Worm (Caenorhabditis elegans) whole organism, L4 larva: Measurements from ENCODE around the gene F18G5.1.

Experiments
- ZK337.2 ChIP-seq: fragments of 200-800 bp; sonication (Bioruptor generic); IDR thresholded peaks from 2 replicates; pipeline ENCODE4 v1.3.6; 2022; ENCODE audit warnings: missing genetic modification reagents, missing genetic modification characterization, missing compliant biosample characterization
- aly-2 ChIP-seq: sonication (generic microtip); optimal IDR thresholded peaks from 2 replicates; lab custom pipeline; 2018; ENCODE audit warnings: missing biosample characterization, missing genetic modification characterization
- ama-1 ChIP-seq: fragments of 150-350 bp; optimal IDR thresholded peaks from 2 replicates; lab custom pipeline; 2014; ENCODE audit warnings: inconsistent platforms, mixed read lengths
- ces-1 ChIP-seq: fragments of 150-350 bp; sonication (generic microtip); optimal IDR thresholded peaks from 4 replicates; lab custom pipeline; 2014; ENCODE audit warnings: missing biosample characterization, missing genetic modification reagents, missing genetic modification characterization
- cey-2 ChIP-seq: sonication (generic microtip); optimal IDR thresholded peaks from 3 replicates; lab custom pipeline; 2017; ENCODE audit warnings: missing genetic modification characterization, mild to moderate bottlenecking, missing compliant biosample characterization, antibody characterized with exemption, borderline replicate concordance; ENCODE audit not compliant: insufficient read depth
- dmd-6 ChIP-seq: fragments of 200-800 bp; sonication (Bioruptor generic); IDR thresholded peaks from 2 replicates; pipeline ENCODE4 v1.3.6; 2022; ENCODE audit warnings: missing genetic modification reagents, missing genetic modification characterization, missing compliant biosample characterization
- lin-39 ChIP-seq: fragments of 150-350 bp; optimal IDR thresholded peaks from 2 replicates; lab custom pipeline; 2014; ENCODE audit warnings: missing biosample characterization, missing genetic modification reagents, missing genetic modification characterization
- lsy-2 ChIP-seq, 2 experiments: fragments of 150-350 bp in 1 of 2; sonication (generic microtip) in 1 of 2; optimal IDR thresholded peaks; 2 replicates each; lab custom pipeline; 2014 to 2017; ENCODE audit warnings: missing biosample characterization in 2 of 2, missing genetic modification characterization in 2 of 2
- zfp-3 ChIP-seq: fragments of 200-800 bp; sonication (Bioruptor generic); conservative IDR thresholded peaks from 2 replicates; pipeline ENCODE4 v1.3.6; 2022; ENCODE audit warnings: missing genetic modification reagents, missing genetic modification characterization, missing compliant biosample characterization

DNA sequence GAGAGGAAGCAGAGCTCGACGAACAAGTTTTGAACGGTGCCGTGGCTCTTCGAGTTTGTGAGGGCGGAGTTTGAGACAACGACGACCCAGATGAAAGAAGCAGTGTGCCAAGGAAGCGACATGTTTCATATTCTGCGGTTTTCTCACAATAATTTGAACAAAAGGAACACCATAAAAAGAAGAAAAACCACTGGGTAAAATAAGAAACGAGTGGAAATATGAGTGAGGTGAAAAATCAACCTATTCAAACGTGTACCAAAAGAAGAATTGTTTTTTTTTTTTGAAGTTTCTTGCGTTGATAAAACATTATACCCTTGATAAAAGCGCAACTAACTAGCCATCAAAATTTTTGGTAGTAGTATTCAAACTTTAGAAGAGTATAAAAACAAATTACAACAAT is 17.5 kb upstream of the F18G5.1 start, which contains the start of gene lgc-4:
- TF ChIP-seq lin-39 (tag; lab: Kevin White, UChicago) (no peak), lsy-2 (tag; optimal IDR thresholded peaks at IDR 0.05; lab: Kevin White, UChicago) (no peak), ama-1 (no peak), ZK337.2 (no peak), zfp-3 (GFP tag; lab: Robert Waterston, UW) (no peak), aly-2 (tag; lab: Kevin White, UChicago) (no peak), dmd-6 (GFP tag; lab: Robert Waterston, UW) (no peak), ces-1 (GFP tag; lab: Kevin White, UChicago) (no peak), cey-2 (tag; lab: Kevin White, UChicago) (no peak)
